Fruit fly (Drosophila melanogaster) whole organism, embryonic: ENCODE results near the gene abs.
A peak's percentile ranks its signal among the peaks of the same experiment; 100 is the strongest.

Experiments
- Awh ChIP-seq: fragments of 200-800 bp; sonication (Bioruptor generic); IDR thresholded peaks from 2 replicates; pipeline ENCODE4, ENCODE4 v1.3.6; 2022; ENCODE audit warnings: missing biosample characterization, missing genetic modification characterization
- B-H2 ChIP-seq: fragments of 200-800 bp; sonication (Bioruptor generic); optimal IDR thresholded peaks from 2 replicates; lab custom pipeline; 2018; ENCODE audit warnings: missing biosample characterization, mild to moderate bottlenecking, missing genetic modification characterization
- CG10147 ChIP-seq: fragments of 200-800 bp; sonication (Bioruptor generic); optimal IDR thresholded peaks from 2 replicates; lab custom pipeline; 2019; ENCODE audit warnings: missing biosample characterization, mild to moderate bottlenecking, missing genetic modification characterization, moderate library complexity
- CG10654 ChIP-seq: fragments of 200-800 bp; sonication (Bioruptor generic); optimal IDR thresholded peaks from 2 replicates; lab custom pipeline; 2016; ENCODE audit warnings: missing biosample characterization, missing genetic modification characterization
- CG11247 ChIP-seq: fragments of 200-800 bp; sonication (Bioruptor generic); IDR thresholded peaks from 2 replicates; pipeline ENCODE4 v1.3.6; 2022; ENCODE audit warnings: missing biosample characterization, missing genetic modification characterization
- CG11695 ChIP-seq: fragments of 200-800 bp; sonication (Bioruptor generic); IDR thresholded peaks from 3 replicates; pipeline ENCODE4 v1.3.6; 2022; ENCODE audit warnings: missing biosample characterization, missing genetic modification characterization
- CG12071 ChIP-seq: fragments of 200-800 bp; sonication (Bioruptor generic); optimal IDR thresholded peaks from 3 replicates; lab custom pipeline; 2018; ENCODE audit warnings: missing biosample characterization, mild to moderate bottlenecking, missing genetic modification characterization
- CG13123 ChIP-seq: fragments of 200-800 bp; sonication (Bioruptor generic); optimal IDR thresholded peaks from 2 replicates; lab custom pipeline; 2016; ENCODE audit warnings: missing biosample characterization, missing genetic modification characterization
- CG13296 ChIP-seq: fragments of 200-800 bp; sonication (Bioruptor generic); optimal IDR thresholded peaks from 3 replicates; lab custom pipeline; 2018; ENCODE audit warnings: missing biosample characterization, mild to moderate bottlenecking, missing genetic modification characterization
- CG14710 ChIP-seq: fragments of 200-800 bp; sonication (Bioruptor generic); optimal IDR thresholded peaks from 3 replicates; lab custom pipeline; 2019; ENCODE audit warnings: missing biosample characterization, mild to moderate bottlenecking, missing genetic modification characterization, moderate library complexity
- CG15514 ChIP-seq: fragments of 200-800 bp; sonication (Bioruptor generic); optimal IDR thresholded peaks from 3 replicates; lab custom pipeline; 2017; ENCODE audit warnings: missing biosample characterization, missing genetic modification characterization, mild to moderate bottlenecking, moderate library complexity, missing genetic modification reagents
- CG32767 ChIP-seq: fragments of 200-800 bp; sonication (Bioruptor generic); IDR thresholded peaks from 2 replicates; pipeline ENCODE4 v1.3.6; 2022; ENCODE audit warnings: missing biosample characterization, missing genetic modification characterization
- CG32772 ChIP-seq: fragments of 200-800 bp; sonication (Bioruptor generic); IDR thresholded peaks from 2 replicates; pipeline ENCODE4 v1.3.6; 2022; ENCODE audit warnings: missing biosample characterization, missing genetic modification characterization
- CG3281 ChIP-seq: fragments of 200-800 bp; sonication (Bioruptor generic); optimal IDR thresholded peaks from 3 replicates; lab custom pipeline; 2017; ENCODE audit warnings: missing biosample characterization, mild to moderate bottlenecking, missing genetic modification characterization
- CG4730 ChIP-seq: fragments of 200-800 bp; sonication (Bioruptor generic); IDR thresholded peaks from 2 replicates; pipeline ENCODE4 v1.3.6; 2022; ENCODE audit warnings: missing biosample characterization, missing genetic modification characterization
- CG7556 ChIP-seq: fragments of 200-800 bp; sonication (Bioruptor generic); optimal IDR thresholded peaks from 2 replicates; lab custom pipeline; 2017; ENCODE audit warnings: missing biosample characterization, mild to moderate bottlenecking, missing genetic modification characterization
- CG7745 ChIP-seq: fragments of 200-800 bp; sonication (Bioruptor generic); optimal IDR thresholded peaks from 2 replicates; lab custom pipeline; 2018; ENCODE audit warnings: missing biosample characterization, mild to moderate bottlenecking, missing genetic modification characterization, moderate library complexity
- CG7786 ChIP-seq: fragments of 200-800 bp; sonication (Bioruptor generic); optimal IDR thresholded peaks from 2 replicates; lab custom pipeline; 2016; ENCODE audit warnings: missing biosample characterization, missing genetic modification characterization
- CG9797 ChIP-seq: fragments of 200-800 bp; sonication (Bioruptor generic); optimal IDR thresholded peaks from 3 replicates; lab custom pipeline; 2018; ENCODE audit warnings: missing biosample characterization, mild to moderate bottlenecking, missing genetic modification characterization
- CG9817 ChIP-seq: fragments of 200-800 bp; sonication (Bioruptor generic); optimal IDR thresholded peaks from 2 replicates; lab custom pipeline; 2018; ENCODE audit warnings: missing biosample characterization, mild to moderate bottlenecking, missing genetic modification characterization, moderate library complexity
- CG9932 ChIP-seq: fragments of 200-800 bp; sonication (Bioruptor generic); IDR thresholded peaks from 2 replicates; pipeline ENCODE4 v1.3.6; 2022; ENCODE audit warnings: missing biosample characterization, missing genetic modification characterization
- Chrac-16 ChIP-seq: fragments of 200-800 bp; sonication (Bioruptor generic); optimal IDR thresholded peaks from 3 replicates; lab custom pipeline; 2016; ENCODE audit warnings: missing biosample characterization, missing genetic modification characterization
- CkIIα-i1 ChIP-seq: fragments of 200-800 bp; sonication (Bioruptor generic); IDR thresholded peaks from 2 replicates; pipeline ENCODE4 v1.3.6; 2022; ENCODE audit warnings: missing biosample characterization, missing genetic modification characterization
- D19A ChIP-seq: fragments of 200-800 bp; optimal IDR thresholded peaks from 3 replicates; lab custom pipeline; 2019; ENCODE audit warnings: missing biosample characterization, mild to moderate bottlenecking, missing genetic modification characterization, moderate library complexity
- Dref ChIP-seq: fragments of 200-800 bp; sonication (Bioruptor generic); IDR thresholded peaks from 2 replicates; pipeline ENCODE4 v1.3.6; 2022; ENCODE audit warnings: missing biosample characterization, missing genetic modification characterization
- Drgx ChIP-seq: fragments of 200-800 bp; sonication (Bioruptor generic); IDR thresholded peaks from 2 replicates; pipeline ENCODE4 v1.3.6; 2022; ENCODE audit warnings: missing biosample characterization, missing genetic modification characterization
- Fer1 ChIP-seq: fragments of 200-800 bp; sonication (Bioruptor generic); optimal IDR thresholded peaks from 2 replicates; lab custom pipeline; 2017; ENCODE audit warnings: missing biosample characterization, mild to moderate bottlenecking, missing genetic modification characterization
- HmgZ ChIP-seq: fragments of 200-800 bp; sonication (Bioruptor generic); optimal IDR thresholded peaks from 2 replicates; lab custom pipeline; 2018; ENCODE audit warnings: missing biosample characterization, mild to moderate bottlenecking, missing genetic modification characterization
- Hmr ChIP-seq: fragments of 200-800 bp; sonication (Bioruptor generic); optimal IDR thresholded peaks from 3 replicates; lab custom pipeline; 2017; ENCODE audit warnings: mild to moderate bottlenecking, missing biosample characterization, missing genetic modification reagents, missing genetic modification characterization
- Mrtf ChIP-seq: fragments of 200-800 bp; sonication (Bioruptor generic); IDR thresholded peaks from 3 replicates; pipeline ENCODE4 v1.3.6; 2022; ENCODE audit warnings: missing biosample characterization, missing genetic modification characterization
- NC2β ChIP-seq: fragments of 200-800 bp; sonication (Bioruptor generic); optimal IDR thresholded peaks from 2 replicates; lab custom pipeline; 2016; ENCODE audit warnings: missing biosample characterization, missing genetic modification characterization
- Optix ChIP-seq: fragments of 200-800 bp; sonication (Bioruptor generic); IDR thresholded peaks from 3 replicates; pipeline ENCODE4 v1.3.6; 2022; ENCODE audit warnings: missing biosample characterization, missing genetic modification characterization
- Taf1 ChIP-seq: fragments of 200-800 bp; sonication (Bioruptor generic); IDR thresholded peaks from 2 replicates; pipeline ENCODE4 v1.3.6; 2022; ENCODE audit warnings: missing biosample characterization, missing genetic modification characterization
- Xbp1 ChIP-seq: fragments of 200-800 bp; sonication (Bioruptor generic); optimal IDR thresholded peaks from 3 replicates; lab custom pipeline; 2016; ENCODE audit warnings: missing biosample characterization, mild to moderate bottlenecking, missing genetic modification characterization
- cato ChIP-seq: fragments of 200-800 bp; sonication (Bioruptor generic); optimal IDR thresholded peaks from 2 replicates; lab custom pipeline; 2016; ENCODE audit warnings: missing biosample characterization, missing genetic modification characterization, borderline replicate concordance
- dimm ChIP-seq: fragments of 200-800 bp; sonication (Bioruptor generic); IDR thresholded peaks from 2 replicates; pipeline ENCODE4 v1.3.6; 2022; ENCODE audit warnings: missing biosample characterization, missing genetic modification characterization
- ewg ChIP-seq: fragments of 200-800 bp; sonication (Bioruptor generic); optimal IDR thresholded peaks from 3 replicates; lab custom pipeline; 2017; ENCODE audit warnings: mild to moderate bottlenecking, missing biosample characterization, missing genetic modification reagents, missing genetic modification characterization
- fu2 ChIP-seq: fragments of 200-800 bp; sonication (Bioruptor generic); optimal IDR thresholded peaks from 2 replicates; lab custom pipeline; 2016; ENCODE audit warnings: missing biosample characterization, missing genetic modification characterization
- gcm ChIP-seq: fragments of 200-800 bp; sonication (Bioruptor generic); optimal IDR thresholded peaks from 2 replicates; lab custom pipeline; 2019; ENCODE audit warnings: missing biosample characterization, mild to moderate bottlenecking, missing genetic modification characterization, moderate library complexity
- knrl ChIP-seq: fragments of 200-800 bp; sonication (Bioruptor generic); IDR thresholded peaks from 3 replicates; pipeline ENCODE4 v1.3.6; 2022; ENCODE audit warnings: missing biosample characterization, missing genetic modification characterization; ENCODE audit not compliant: partially characterized antibody
- lab ChIP-seq: fragments of 200-800 bp; sonication (Bioruptor generic); optimal IDR thresholded peaks from 3 replicates; lab custom pipeline; 2017; ENCODE audit warnings: missing biosample characterization, missing genetic modification characterization, mild to moderate bottlenecking, moderate library complexity, missing genetic modification reagents
- mam ChIP-seq: fragments of 200-800 bp; sonication (Bioruptor generic); optimal IDR thresholded peaks from 3 replicates; lab custom pipeline; 2016; ENCODE audit warnings: missing biosample characterization, missing genetic modification characterization
- otp ChIP-seq: fragments of 200-800 bp; sonication (Bioruptor generic); IDR thresholded peaks from 3 replicates; pipeline ENCODE4, ENCODE4 v1.3.6; 2022; ENCODE audit warnings: missing biosample characterization, missing genetic modification characterization
- pan ChIP-seq, 4 experiments: fragments of >200 bp in 3 of 4; fragments of 200-800 bp in 1 of 4; sonication (Bioruptor generic) in 1 of 4; optimal IDR thresholded peaks in 3 of 4; IDR thresholded peaks in 1 of 4; 2 replicates each; pipeline versions ENCODE4 v1.3.6 to Lab custom; 2017 to 2022; ENCODE audit warnings: missing biosample characterization in 2 of 4, missing genetic modification characterization in 2 of 4, mixed read lengths in 1 of 4
- psq ChIP-seq: fragments of 200-800 bp; sonication (Bioruptor generic); optimal IDR thresholded peaks from 2 replicates; lab custom pipeline; 2017; ENCODE audit warnings: missing biosample characterization, missing genetic modification characterization
- sc ChIP-seq, 3 experiments: fragments of >200 bp in 2 of 3; fragments of 200-800 bp in 1 of 3; sonication (Bioruptor generic) in 1 of 3; optimal IDR thresholded peaks; 2 replicates in 2 of 3; 3 replicates in 1 of 3; lab custom pipeline; 2017; ENCODE audit warnings: mild to moderate bottlenecking in 1 of 3, missing biosample characterization in 1 of 3, missing genetic modification characterization in 1 of 3, missing genetic modification reagents in 1 of 3
- shn ChIP-seq: fragments of 200-800 bp; sonication (Bioruptor generic); optimal IDR thresholded peaks from 3 replicates; lab custom pipeline; 2016; ENCODE audit warnings: missing biosample characterization, missing genetic modification characterization
- so ChIP-seq: fragments of 200-800 bp; sonication (Bioruptor generic); IDR thresholded peaks from 3 replicates; pipeline ENCODE4 v1.3.6; 2022; ENCODE audit warnings: missing biosample characterization, missing genetic modification characterization
- sob ChIP-seq: fragments of 200-800 bp; sonication (Bioruptor generic); IDR thresholded peaks from 2 replicates; pipeline ENCODE4 v1.3.6; 2022; ENCODE audit warnings: missing biosample characterization, missing genetic modification characterization
- sqz ChIP-seq: fragments of 200-800 bp; sonication (Bioruptor generic); optimal IDR thresholded peaks from 3 replicates; lab custom pipeline; 2018; ENCODE audit warnings: missing biosample characterization, mild to moderate bottlenecking, missing genetic modification characterization

Gene abs

DNA sequence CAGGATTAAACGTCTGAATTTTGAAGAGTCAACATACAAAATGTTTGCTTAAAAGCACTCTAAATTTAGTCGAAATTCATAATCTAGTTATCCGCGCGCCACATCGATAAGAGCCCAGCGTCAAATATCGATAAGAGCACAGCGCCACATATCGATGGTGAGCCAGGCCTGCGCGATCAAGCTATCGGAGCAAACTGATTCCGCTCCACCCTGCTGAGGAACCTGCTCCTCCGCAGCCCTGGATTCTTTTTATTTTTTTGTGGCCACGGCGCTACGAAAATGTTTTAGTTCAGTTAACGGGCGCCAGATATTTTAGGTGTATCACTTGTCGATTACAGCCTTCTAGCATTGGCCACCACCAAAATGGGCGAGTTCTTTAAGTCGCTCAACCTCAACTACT lies 12.1 kb upstream of the abs start (continued):
- TF ChIP-seq psq (no peak), so (peak; percentile 48; the same call in 1 of the 3 replicates), CkIIα-i1 (no peak), CG7745 (tag; lab: Kevin White, UChicago) (no peak), CG13123 (no peak), CG11247 (GFP tag; lab: Robert Waterston, UW) (peak; percentile 41; the same call in 1 of the 2 replicates), cato (GFP tag; lab: Kevin White, UChicago) (no peak), pan (optimal IDR thresholded peaks at IDR 0.05; lab: Kevin White, UChicago) (no peak), pan (GFP tag; optimal IDR thresholded peaks at IDR 0.05 in 1 of 2, IDR thresholded peaks at IDR 0.05 in 1 of 2) (no peak), ewg (GFP tag; lab: Kevin White, UChicago) (peak; percentile 76), CG32767 (no peak), sc (optimal IDR thresholded peaks at IDR 0.05; lab: Kevin White, UChicago) (no peak), sc (GFP tag; optimal IDR thresholded peaks at IDR 0.05; lab: Kevin White, UChicago) (no peak), Optix (GFP tag; lab: Robert Waterston, UW) (no peak), HmgZ (tag; lab: Kevin White, UChicago) (peak; percentile 74), Chrac-16 (no peak), mam (GFP tag; lab: Kevin White, UChicago) (peak; percentile 64), CG7786 (GFP tag; lab: Kevin White, UChicago) (peak; percentile 36), sob (GFP tag; lab: Robert Waterston, UW) (peak; percentile 74), otp (GFP tag; lab: Robert Waterston, UW) (no peak), CG32772 (GFP tag; lab: Robert Waterston, UW) (no peak), Drgx (0 out of 2 replicates have a peak, but pooled peaks have one; percentile 20), CG9817 (tag; lab: Kevin White, UChicago) (peak; percentile 25), Mrtf (GFP tag; lab: Robert Waterston, UW) (no peak), Dref (GFP tag; lab: Robert Waterston, UW) (peak; percentile 100), CG9932 (peak; percentile 78), CG9797 (GFP tag; lab: Kevin White, UChicago) (peak; percentile 31), sqz (no peak), CG13296 (no peak), dimm (GFP tag; lab: Robert Waterston, UW) (no peak), CG15514 (GFP tag; lab: Kevin White, UChicago) (peak; percentile 100), NC2β (GFP tag; lab: Kevin White, UChicago) (peak; percentile 43), knrl (peak; percentile 98), lab (GFP tag; lab: Kevin White, UChicago) (no peak), Awh (GFP tag; lab: Robert Waterston, UW) (no peak), CG12071 (GFP tag; lab: Kevin White, UChicago) (no peak), Taf1 (GFP tag; lab: Robert Waterston, UW) (no peak), CG4730 (GFP tag; lab: Robert Waterston, UW) (no peak), shn (GFP tag; lab: Kevin White, UChicago) (peak; percentile 35), CG10654 (peak; percentile 8), B-H2 (GFP tag; lab: Kevin White, UChicago) (peak; percentile 62), CG3281 (no peak), gcm (GFP tag; lab: Kevin White, UChicago) (no peak), CG7556 (GFP tag; lab: Kevin White, UChicago) (no peak), D19A (no peak), Hmr (GFP tag; lab: Kevin White, UChicago) (peak; percentile 74), fu2 (peak; percentile 54), Xbp1 (GFP tag; lab: Kevin White, UChicago) (peak; percentile 55), CG14710 (tag; lab: Kevin White, UChicago) (peak; percentile 42), Fer1 (GFP tag; lab: Kevin White, UChicago) (peak; percentile 27), CG10147 (GFP tag; lab: Kevin White, UChicago) (no peak), CG11695 (no peak)
